Fruit fly (Drosophila melanogaster) whole organism, embryonic: Measurements from ENCODE around the gene nxf4.

ENCODE experiments used
- Abd-B ChIP-seq: fragments of 200-800 bp; sonication (Bioruptor generic); optimal IDR thresholded peaks from 2 replicates; lab custom pipeline; 2018; ENCODE audit warnings: missing biosample characterization, mild to moderate bottlenecking, missing genetic modification characterization, moderate library complexity
- C15 ChIP-seq: fragments of 200-800 bp; sonication (Bioruptor generic); IDR thresholded peaks from 3 replicates; pipeline ENCODE4 v1.3.6; 2022; ENCODE audit warnings: missing biosample characterization, missing genetic modification characterization
- CG10147 ChIP-seq: fragments of 200-800 bp; sonication (Bioruptor generic); optimal IDR thresholded peaks from 2 replicates; lab custom pipeline; 2019; ENCODE audit warnings: missing biosample characterization, mild to moderate bottlenecking, missing genetic modification characterization, moderate library complexity
- CG10366 ChIP-seq: fragments of 200-800 bp; sonication (Bioruptor generic); IDR thresholded peaks from 2 replicates; pipeline ENCODE4 v1.3.6; 2022; ENCODE audit warnings: missing biosample characterization, missing genetic modification characterization
- CG10654 ChIP-seq: fragments of 200-800 bp; sonication (Bioruptor generic); optimal IDR thresholded peaks from 2 replicates; lab custom pipeline; 2016; ENCODE audit warnings: missing biosample characterization, missing genetic modification characterization
- CG11398 ChIP-seq: fragments of 200-800 bp; sonication (Bioruptor generic); optimal IDR thresholded peaks from 2 replicates; lab custom pipeline; 2016; ENCODE audit warnings: missing biosample characterization, missing genetic modification characterization
- CG12155 ChIP-seq: fragments of 200-800 bp; sonication (Bioruptor generic); optimal IDR thresholded peaks from 3 replicates; lab custom pipeline; 2016; ENCODE audit warnings: missing biosample characterization, missing genetic modification characterization
- CG13287 ChIP-seq: fragments of 200-800 bp; sonication (Bioruptor generic); IDR thresholded peaks from 2 replicates; pipeline ENCODE4 v1.3.6; 2022; ENCODE audit warnings: missing biosample characterization, missing genetic modification characterization; ENCODE audit not compliant: partially characterized antibody
- CG15073 ChIP-seq: fragments of 200-800 bp; sonication (Bioruptor generic); optimal IDR thresholded peaks from 2 replicates; lab custom pipeline; 2016; ENCODE audit warnings: missing biosample characterization, missing genetic modification characterization
- CG15269 ChIP-seq: fragments of 200-800 bp; sonication (Bioruptor generic); optimal IDR thresholded peaks from 2 replicates; lab custom pipeline; 2018; ENCODE audit warnings: missing biosample characterization, mild to moderate bottlenecking, missing genetic modification characterization, moderate library complexity
- CG17186 ChIP-seq: fragments of 200-800 bp; sonication (Bioruptor generic); optimal IDR thresholded peaks from 3 replicates; lab custom pipeline; 2017; ENCODE audit warnings: missing biosample characterization, missing genetic modification reagents, missing genetic modification characterization
- CG17612 ChIP-seq: fragments of 200-800 bp; sonication (Bioruptor generic); IDR thresholded peaks from 2 replicates; pipeline ENCODE4 v1.3.6; 2022; ENCODE audit warnings: missing biosample characterization, missing genetic modification characterization
- CG18011 ChIP-seq: fragments of 200-800 bp; sonication (Bioruptor generic); optimal IDR thresholded peaks from 2 replicates; lab custom pipeline; 2017; ENCODE audit warnings: missing biosample characterization, missing genetic modification characterization, mild to moderate bottlenecking, moderate library complexity, missing genotype
- CG1832 ChIP-seq: fragments of 200-800 bp; sonication (Bioruptor generic); optimal IDR thresholded peaks from 2 replicates; lab custom pipeline; 2017; ENCODE audit warnings: missing biosample characterization, mild to moderate bottlenecking, missing genetic modification characterization, inconsistent platforms
- CG2202 ChIP-seq: fragments of 200-800 bp; sonication (Bioruptor generic); optimal IDR thresholded peaks from 2 replicates; lab custom pipeline; 2018; ENCODE audit warnings: missing biosample characterization, mild to moderate bottlenecking, missing genetic modification characterization
- CG32532 ChIP-seq: fragments of 200-800 bp; sonication (Bioruptor generic); IDR thresholded peaks from 2 replicates; pipeline ENCODE4 v1.3.6; 2022; ENCODE audit warnings: missing biosample characterization, missing genetic modification characterization
- CG34422 ChIP-seq: fragments of 200-800 bp; sonication (Bioruptor generic); IDR thresholded peaks from 3 replicates; pipeline ENCODE4 v1.3.6; 2022; ENCODE audit warnings: missing biosample characterization, missing genetic modification characterization
- CG4282 ChIP-seq: fragments of 200-800 bp; sonication (Bioruptor generic); optimal IDR thresholded peaks from 2 replicates; lab custom pipeline; 2016; ENCODE audit warnings: missing biosample characterization, missing genetic modification characterization
- CG4360 ChIP-seq: fragments of 200-800 bp; sonication (Bioruptor generic); IDR thresholded peaks from 2 replicates; pipeline ENCODE4 v1.3.6; 2022; ENCODE audit warnings: missing biosample characterization, missing genetic modification characterization
- CG43689 ChIP-seq: fragments of 200-800 bp; sonication (Bioruptor generic); IDR thresholded peaks from 2 replicates; pipeline ENCODE4 v1.3.6; 2022; ENCODE audit warnings: missing biosample characterization, missing genetic modification characterization
- CG4404 ChIP-seq: fragments of 200-800 bp; sonication (Bioruptor generic); IDR thresholded peaks from 2 replicates; pipeline ENCODE4 v1.3.6; 2022; ENCODE audit warnings: missing biosample characterization, missing genetic modification characterization
- CG5245 ChIP-seq: fragments of 200-800 bp; sonication (Bioruptor generic); optimal IDR thresholded peaks from 3 replicates; lab custom pipeline; 2016; ENCODE audit warnings: missing biosample characterization, missing genetic modification characterization
- CG9437 ChIP-seq: fragments of 200-800 bp; sonication (Bioruptor generic); optimal IDR thresholded peaks from 2 replicates; lab custom pipeline; 2018; ENCODE audit warnings: missing biosample characterization, mild to moderate bottlenecking, missing genetic modification characterization
- CG9797 ChIP-seq: fragments of 200-800 bp; sonication (Bioruptor generic); optimal IDR thresholded peaks from 3 replicates; lab custom pipeline; 2018; ENCODE audit warnings: missing biosample characterization, mild to moderate bottlenecking, missing genetic modification characterization
- Dbx ChIP-seq: fragments of 200-800 bp; sonication (Bioruptor generic); IDR thresholded peaks from 3 replicates; pipeline ENCODE4 v1.3.6; 2022; ENCODE audit warnings: missing biosample characterization, missing genetic modification characterization
- Dip3 ChIP-seq: fragments of 200-800 bp; sonication (Bioruptor generic); optimal IDR thresholded peaks from 3 replicates; lab custom pipeline; 2016; ENCODE audit warnings: missing biosample characterization, missing genetic modification characterization
- Ets97D ChIP-seq: fragments of 200-800 bp; sonication (Bioruptor generic); optimal IDR thresholded peaks from 3 replicates; lab custom pipeline; 2016; ENCODE audit warnings: missing biosample characterization, missing genetic modification characterization
- HLH3B ChIP-seq: fragments of 200-800 bp; sonication (Bioruptor generic); IDR thresholded peaks from 2 replicates; pipeline ENCODE4 v1.3.6; 2022; ENCODE audit warnings: missing biosample characterization, missing genetic modification characterization
- Jarid2 ChIP-seq: fragments of 200-800 bp; sonication (Bioruptor generic); optimal IDR thresholded peaks from 3 replicates; lab custom pipeline; 2017; ENCODE audit warnings: mild to moderate bottlenecking, missing biosample characterization, missing genetic modification reagents, missing genetic modification characterization
- MTF-1 ChIP-seq: fragments of 200-800 bp; sonication (Bioruptor generic); optimal IDR thresholded peaks from 2 replicates; lab custom pipeline; 2018; ENCODE audit warnings: missing biosample characterization, mild to moderate bottlenecking, missing genetic modification characterization, borderline replicate concordance
- NFAT ChIP-seq: fragments of 200-800 bp; sonication (Bioruptor generic); IDR thresholded peaks from 2 replicates; pipeline ENCODE4 v1.3.6; 2022; ENCODE audit warnings: missing biosample characterization, missing genetic modification characterization
- Nf-YC ChIP-seq: fragments of 200-800 bp; optimal IDR thresholded peaks from 3 replicates; lab custom pipeline; 2019; ENCODE audit warnings: missing biosample characterization, mild to moderate bottlenecking, missing genetic modification characterization, moderate library complexity
- ac ChIP-seq: fragments of 200-800 bp; sonication (Bioruptor generic); optimal IDR thresholded peaks from 3 replicates; lab custom pipeline; 2017; ENCODE audit warnings: missing biosample characterization, mild to moderate bottlenecking, missing genetic modification characterization
- bowl ChIP-seq: fragments of 200-800 bp; sonication (Bioruptor generic); IDR thresholded peaks from 2 replicates; pipeline ENCODE4 v1.3.6; 2022; ENCODE audit warnings: missing biosample characterization, missing genetic modification characterization
- btn ChIP-seq: fragments of 200-800 bp; sonication (Bioruptor generic); optimal IDR thresholded peaks from 2 replicates; lab custom pipeline; 2016; ENCODE audit warnings: missing biosample characterization, missing genetic modification characterization
- disco-r ChIP-seq: fragments of 200-800 bp; sonication (Bioruptor generic); optimal IDR thresholded peaks from 2 replicates; lab custom pipeline; 2016; ENCODE audit warnings: missing biosample characterization, missing genetic modification characterization
- eve ChIP-seq, 2 experiments: fragments of >200 bp; optimal IDR thresholded peaks; 2 replicates each; lab custom pipeline; 2017; ENCODE audit warnings: missing biosample characterization in 2 of 2, missing genetic modification characterization in 2 of 2
- eyg ChIP-seq: fragments of 200-800 bp; sonication (Bioruptor generic); optimal IDR thresholded peaks from 3 replicates; lab custom pipeline; 2016; ENCODE audit warnings: missing biosample characterization, missing genetic modification characterization
- fd64A ChIP-seq: fragments of 200-800 bp; sonication (Bioruptor generic); optimal IDR thresholded peaks from 3 replicates; lab custom pipeline; 2018; ENCODE audit warnings: missing biosample characterization, mild to moderate bottlenecking, missing genetic modification characterization
- fd96Cb ChIP-seq: fragments of 200-800 bp; sonication (Bioruptor generic); optimal IDR thresholded peaks from 2 replicates; lab custom pipeline; 2018; ENCODE audit warnings: missing biosample characterization, mild to moderate bottlenecking, missing genetic modification characterization, moderate library complexity
- gce ChIP-seq: fragments of 200-800 bp; sonication (Bioruptor generic); IDR thresholded peaks from 3 replicates; pipeline ENCODE4 v1.3.6; 2022; ENCODE audit warnings: missing biosample characterization, missing genetic modification characterization
- gro ChIP-seq: fragments of 200-800 bp; sonication (Bioruptor generic); optimal IDR thresholded peaks from 2 replicates; lab custom pipeline; 2016; ENCODE audit warnings: missing biosample characterization, missing genetic modification characterization
- hbn ChIP-seq: fragments of 200-800 bp; sonication (Bioruptor generic); IDR thresholded peaks from 2 replicates; pipeline ENCODE4 v1.3.6; 2022; ENCODE audit warnings: missing biosample characterization, missing genetic modification characterization; ENCODE audit not compliant: partially characterized antibody
- pita ChIP-seq: fragments of 200-800 bp; sonication (Bioruptor generic); optimal IDR thresholded peaks from 2 replicates; lab custom pipeline; 2017; ENCODE audit warnings: missing biosample characterization, mild to moderate bottlenecking, missing genetic modification characterization
- row ChIP-seq: fragments of 200-800 bp; sonication (Bioruptor generic); IDR thresholded peaks from 3 replicates; pipeline ENCODE4 v1.3.6; 2022; ENCODE audit warnings: missing biosample characterization, missing genetic modification characterization
- seq ChIP-seq: fragments of 200-800 bp; sonication (Bioruptor generic); IDR thresholded peaks from 2 replicates; pipeline ENCODE4 v1.3.6; 2022; ENCODE audit warnings: missing biosample characterization, missing genetic modification characterization
- shn ChIP-seq: fragments of 200-800 bp; sonication (Bioruptor generic); optimal IDR thresholded peaks from 3 replicates; lab custom pipeline; 2016; ENCODE audit warnings: missing biosample characterization, missing genetic modification characterization
- slbo ChIP-seq: fragments of 200-800 bp; sonication (Bioruptor generic); IDR thresholded peaks from 2 replicates; pipeline ENCODE4 v1.3.6; 2022; ENCODE audit warnings: missing biosample characterization, missing genetic modification characterization
- tll ChIP-seq, 2 experiments: fragments of 200-800 bp in 1 of 2; fragments of >200 bp in 1 of 2; sonication (Bioruptor generic) in 1 of 2; optimal IDR thresholded peaks; 2 replicates each; lab custom pipeline; 2017 to 2019; ENCODE audit warnings: missing biosample characterization in 2 of 2, missing genetic modification characterization in 2 of 2, mild to moderate bottlenecking in 1 of 2, moderate library complexity in 1 of 2
- zf30C ChIP-seq: fragments of 200-800 bp; sonication (Bioruptor generic); optimal IDR thresholded peaks from 3 replicates; lab custom pipeline; 2018; ENCODE audit warnings: missing biosample characterization, mild to moderate bottlenecking, missing genetic modification characterization
- zfh1 ChIP-seq: fragments of 200-800 bp; sonication (Bioruptor generic); IDR thresholded peaks from 3 replicates; pipeline ENCODE4 v1.3.6; 2022; ENCODE audit warnings: missing biosample characterization, missing genetic modification characterization

nxf4 gene

DNA sequence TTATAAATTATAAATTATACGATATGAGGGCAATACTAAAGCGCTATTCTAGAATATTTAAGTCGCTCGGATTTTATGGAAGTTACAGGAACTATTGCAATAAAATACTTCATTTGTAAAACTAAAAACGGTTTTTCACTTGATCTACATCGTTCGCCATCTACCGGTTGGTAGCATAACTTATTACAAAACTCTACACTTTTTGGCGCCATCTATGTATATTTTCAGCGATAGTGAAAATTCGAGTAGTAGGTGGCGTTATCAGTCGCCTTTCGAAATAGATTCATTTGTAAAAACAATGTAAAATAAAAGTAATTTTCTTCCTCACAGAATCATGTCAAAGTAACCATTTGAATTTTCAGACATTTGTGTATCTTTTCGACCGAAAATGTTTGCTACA, at the start of gene nxf4 (continued):
- TF ChIP-seq ac (GFP tag; lab: Kevin White, UChicago) (peak; percentile 20), eve (GFP tag; optimal IDR thresholded peaks at IDR 0.05; lab: Kevin White, UChicago) (peak in 1 of 2 experiments; percentile 54), MTF-1 (peak; percentile 41), eyg (GFP tag; lab: Kevin White, UChicago) (peak; percentile 40), btn (GFP tag; lab: Kevin White, UChicago) (peak; percentile 59), bowl (GFP tag; lab: Robert Waterston, UW) (no peak), CG9437 (GFP tag; lab: Kevin White, UChicago) (peak; percentile 12), CG17612 (GFP tag; lab: Robert Waterston, UW) (0 out of 2 replicates have a peak, but pooled peaks have one; percentile 39), disco-r (GFP tag; lab: Kevin White, UChicago) (peak; percentile 69), slbo (GFP tag; lab: Robert Waterston, UW) (peak; percentile 89), CG4360 (no peak), CG10147 (GFP tag; lab: Kevin White, UChicago) (peak; percentile 58), Ets97D (peak; percentile 17), CG5245 (GFP tag; lab: Kevin White, UChicago) (peak; percentile 79), CG9797 (GFP tag; lab: Kevin White, UChicago) (no peak), NFAT (peak; percentile 79), CG12155 (GFP tag; lab: Kevin White, UChicago) (peak; percentile 68), CG34422 (GFP tag; lab: Robert Waterston, UW) (peak; percentile 68), shn (peak; percentile 86), CG1832 (no peak), zf30C (no peak), Jarid2 (peak; percentile 22), row (peak; percentile 36; the same call in 1 of the 3 replicates), CG13287 (peak; percentile 33; the same call in 1 of the 2 replicates), fd96Cb (tag; lab: Kevin White, UChicago) (peak; percentile 35), Dip3 (GFP tag; lab: Kevin White, UChicago) (peak; percentile 54), CG17186 (GFP tag; lab: Kevin White, UChicago) (peak; percentile 8), Nf-YC (tag; lab: Kevin White, UChicago) (no peak), CG10654 (peak; percentile 75), zfh1 (GFP tag; lab: Robert Waterston, UW) (peak; percentile 69; the same call in 2 of the 3 replicates), CG4404 (GFP tag; lab: Robert Waterston, UW) (peak; percentile 43; the same call in 1 of the 2 replicates), CG10366 (peak; percentile 64), HLH3B (GFP tag; lab: Robert Waterston, UW) (peak; percentile 70; the same call in 1 of the 2 replicates), CG18011 (GFP tag; lab: Kevin White, UChicago) (peak; percentile 24), CG15269 (tag; lab: Kevin White, UChicago) (peak; percentile 43), CG32532 (peak; percentile 84), gro (GFP tag; lab: Kevin White, UChicago) (peak; percentile 73), CG4282 (GFP tag; lab: Kevin White, UChicago) (peak; percentile 32), CG15073 (GFP tag; lab: Kevin White, UChicago) (no peak), Abd-B (GFP tag; lab: Kevin White, UChicago) (peak; percentile 70), CG2202 (peak; percentile 8), C15 (GFP tag; lab: Robert Waterston, UW) (no peak), Dbx (GFP tag; lab: Robert Waterston, UW) (peak; percentile 86), seq (GFP tag; lab: Robert Waterston, UW) (no peak), CG11398 (GFP tag; lab: Kevin White, UChicago) (peak; percentile 48), CG43689 (GFP tag; lab: Robert Waterston, UW) (peak; percentile 31; the same call in 1 of the 2 replicates), tll (GFP tag; optimal IDR thresholded peaks at IDR 0.05; lab: Kevin White, UChicago) (no peak), pita (peak; percentile 46), fd64A (GFP tag; lab: Kevin White, UChicago) (no peak), hbn (GFP tag; lab: Robert Waterston, UW) (no peak), gce (GFP tag; lab: Robert Waterston, UW) (0 out of 3 replicates have a peak, but pooled peaks have one; percentile 49)
